Fruit fly (Drosophila melanogaster) whole organism, embryonic: ENCODE results near the gene CG33489.

Source experiments
- ATbp ChIP-seq: fragments of 200-800 bp; sonication (Bioruptor generic); optimal IDR thresholded peaks from 2 replicates; lab custom pipeline; 2017; ENCODE audit warnings: missing biosample characterization, mild to moderate bottlenecking, missing genetic modification characterization, missing genetic modification reagents
- B-H2 ChIP-seq: fragments of 200-800 bp; sonication (Bioruptor generic); optimal IDR thresholded peaks from 2 replicates; lab custom pipeline; 2018; ENCODE audit warnings: missing biosample characterization, mild to moderate bottlenecking, missing genetic modification characterization
- Blimp-1 ChIP-seq: fragments of 200-800 bp; sonication (Bioruptor generic); optimal IDR thresholded peaks from 3 replicates; lab custom pipeline; 2018; ENCODE audit warnings: missing biosample characterization, missing genetic modification characterization, mild to moderate bottlenecking, moderate library complexity, missing genetic modification reagents
- CG10274 ChIP-seq: fragments of 200-800 bp; sonication (Bioruptor generic); optimal IDR thresholded peaks from 3 replicates; lab custom pipeline; 2017; ENCODE audit warnings: missing biosample characterization, mild to moderate bottlenecking, missing genetic modification characterization
- CG10366 ChIP-seq: fragments of 200-800 bp; sonication (Bioruptor generic); IDR thresholded peaks from 2 replicates; pipeline ENCODE4 v1.3.6; 2022; ENCODE audit warnings: missing biosample characterization, missing genetic modification characterization
- CG10462 ChIP-seq: fragments of 200-800 bp; sonication (Bioruptor generic); optimal IDR thresholded peaks from 2 replicates; lab custom pipeline; 2016; ENCODE audit warnings: missing biosample characterization, missing genetic modification characterization
- CG12299 ChIP-seq: fragments of 200-800 bp; sonication (Bioruptor generic); optimal IDR thresholded peaks from 2 replicates; lab custom pipeline; 2018; ENCODE audit warnings: missing biosample characterization, mild to moderate bottlenecking, missing genetic modification characterization
- CG12942 ChIP-seq: fragments of 200-800 bp; sonication (Bioruptor generic); optimal IDR thresholded peaks from 3 replicates; lab custom pipeline; 2016; ENCODE audit warnings: missing biosample characterization, missing genetic modification characterization
- CG14667 ChIP-seq: fragments of 200-800 bp; sonication (Bioruptor generic); IDR thresholded peaks from 2 replicates; pipeline ENCODE4 v1.3.6; 2022; ENCODE audit warnings: missing biosample characterization, missing genetic modification characterization
- CG14710 ChIP-seq: fragments of 200-800 bp; sonication (Bioruptor generic); optimal IDR thresholded peaks from 3 replicates; lab custom pipeline; 2019; ENCODE audit warnings: missing biosample characterization, mild to moderate bottlenecking, missing genetic modification characterization, moderate library complexity
- CG14965 ChIP-seq: fragments of 200-800 bp; sonication (Bioruptor generic); optimal IDR thresholded peaks from 2 replicates; lab custom pipeline; 2016; ENCODE audit warnings: missing biosample characterization, missing genetic modification characterization, borderline replicate concordance
- CG1602 ChIP-seq: fragments of 200-800 bp; sonication (Bioruptor generic); optimal IDR thresholded peaks from 3 replicates; lab custom pipeline; 2016; ENCODE audit warnings: missing biosample characterization, missing genetic modification characterization
- CG16863 ChIP-seq: fragments of 200-800 bp; sonication (Bioruptor generic); optimal IDR thresholded peaks from 3 replicates; lab custom pipeline; 2016; ENCODE audit warnings: missing biosample characterization, missing genetic modification characterization
- CG17385 ChIP-seq: fragments of 200-800 bp; sonication (Bioruptor generic); optimal IDR thresholded peaks from 3 replicates; lab custom pipeline; 2018; ENCODE audit warnings: missing biosample characterization, mild to moderate bottlenecking, missing genetic modification characterization
- CG2712 ChIP-seq: fragments of 200-800 bp; optimal IDR thresholded peaks from 3 replicates; lab custom pipeline; 2019; ENCODE audit warnings: missing biosample characterization, mild to moderate bottlenecking, missing genetic modification characterization, moderate library complexity
- CG2875 ChIP-seq: fragments of 200-800 bp; sonication (Bioruptor generic); optimal IDR thresholded peaks from 2 replicates; lab custom pipeline; 2017; ENCODE audit warnings: missing biosample characterization, mild to moderate bottlenecking, missing genetic modification characterization, missing genetic modification reagents
- CG33213 ChIP-seq: fragments of 200-800 bp; sonication (Bioruptor generic); optimal IDR thresholded peaks from 3 replicates; lab custom pipeline; 2016; ENCODE audit warnings: missing biosample characterization, missing genetic modification characterization
- CG5245 ChIP-seq: fragments of 200-800 bp; sonication (Bioruptor generic); optimal IDR thresholded peaks from 3 replicates; lab custom pipeline; 2016; ENCODE audit warnings: missing biosample characterization, missing genetic modification characterization
- CG6765 ChIP-seq: fragments of 200-800 bp; sonication (Bioruptor generic); optimal IDR thresholded peaks from 3 replicates; lab custom pipeline; 2017; ENCODE audit warnings: missing biosample characterization, mild to moderate bottlenecking, missing genetic modification characterization
- CG7839 ChIP-seq: fragments of 200-800 bp; sonication (Bioruptor generic); optimal IDR thresholded peaks from 3 replicates; lab custom pipeline; 2018; ENCODE audit warnings: missing biosample characterization, mild to moderate bottlenecking, missing genetic modification characterization, moderate library complexity
- Dip3 ChIP-seq: fragments of 200-800 bp; sonication (Bioruptor generic); optimal IDR thresholded peaks from 3 replicates; lab custom pipeline; 2016; ENCODE audit warnings: missing biosample characterization, missing genetic modification characterization
- Dll ChIP-seq: fragments of 200-800 bp; sonication (Bioruptor generic); IDR thresholded peaks from 4 replicates; pipeline ENCODE4 v1.3.6; 2022; ENCODE audit warnings: missing biosample characterization, missing genetic modification characterization; ENCODE audit not compliant: partially characterized antibody
- Hr78 ChIP-seq, 2 experiments: fragments of 200-800 bp in 1 of 2; fragments of >200 bp in 1 of 2; sonication (Bioruptor generic) in 1 of 2; optimal IDR thresholded peaks; 2 replicates each; lab custom pipeline; 2017 to 2019; ENCODE audit warnings: missing biosample characterization in 2 of 2, missing genetic modification characterization in 2 of 2, mild to moderate bottlenecking in 1 of 2, moderate library complexity in 1 of 2
- Kr ChIP-seq: fragments of 200-800 bp; sonication (Bioruptor generic); optimal IDR thresholded peaks from 2 replicates; lab custom pipeline; 2017; ENCODE audit warnings: missing biosample characterization, mild to moderate bottlenecking, missing genetic modification characterization
- MESR4 ChIP-seq: fragments of 200-800 bp; sonication (Bioruptor generic); optimal IDR thresholded peaks from 2 replicates; lab custom pipeline; 2018; ENCODE audit warnings: missing biosample characterization, mild to moderate bottlenecking, missing genetic modification characterization, moderate library complexity
- Mes4 ChIP-seq: fragments of 200-800 bp; sonication (Bioruptor generic); optimal IDR thresholded peaks from 2 replicates; lab custom pipeline; 2016; ENCODE audit warnings: missing biosample characterization, missing genetic modification characterization
- Ravus ChIP-seq: fragments of 200-800 bp; sonication (Bioruptor generic); IDR thresholded peaks from 2 replicates; pipeline ENCODE4 v1.3.6; 2022; ENCODE audit warnings: missing biosample characterization, missing genetic modification characterization
- Vsx1 ChIP-seq: fragments of 200-800 bp; sonication (Bioruptor generic); optimal IDR thresholded peaks from 2 replicates; lab custom pipeline; 2017; ENCODE audit warnings: missing biosample characterization, mild to moderate bottlenecking, missing genetic modification characterization, missing genetic modification reagents
- amos ChIP-seq: fragments of 200-800 bp; sonication (Bioruptor generic); IDR thresholded peaks from 2 replicates; pipeline ENCODE4 v1.3.6; 2022; ENCODE audit warnings: missing biosample characterization, missing genetic modification characterization; ENCODE audit not compliant: partially characterized antibody
- aop ChIP-seq: fragments of 200-800 bp; sonication (Bioruptor generic); IDR thresholded peaks from 2 replicates; pipeline ENCODE4 v1.3.6; 2022; ENCODE audit warnings: missing biosample characterization, missing genetic modification characterization
- ap ChIP-seq: fragments of 200-800 bp; sonication (Bioruptor generic); IDR thresholded peaks from 2 replicates; pipeline ENCODE4 v1.3.6; 2022; ENCODE audit warnings: missing biosample characterization, missing genetic modification characterization
- bigmax ChIP-seq: fragments of 200-800 bp; sonication (Bioruptor generic); optimal IDR thresholded peaks from 2 replicates; lab custom pipeline; 2018; ENCODE audit warnings: missing biosample characterization, mild to moderate bottlenecking, missing genetic modification characterization
- chinmo ChIP-seq: fragments of 200-800 bp; sonication (Bioruptor generic); IDR thresholded peaks from 4 replicates; pipeline ENCODE4 v1.3.6; 2022; ENCODE audit warnings: missing biosample characterization, missing genetic modification characterization; ENCODE audit not compliant: partially characterized antibody
- gce ChIP-seq: fragments of 200-800 bp; sonication (Bioruptor generic); IDR thresholded peaks from 3 replicates; pipeline ENCODE4 v1.3.6; 2022; ENCODE audit warnings: missing biosample characterization, missing genetic modification characterization
- gsb-n ChIP-seq: fragments of 200-800 bp; sonication (Bioruptor generic); optimal IDR thresholded peaks from 3 replicates; lab custom pipeline; 2018; ENCODE audit warnings: missing biosample characterization, mild to moderate bottlenecking, missing genetic modification characterization
- hkb ChIP-seq, 2 experiments: fragments of 200-800 bp in 1 of 2; fragments of >200 bp in 1 of 2; sonication (Bioruptor generic) in 1 of 2; IDR thresholded peaks in 1 of 2; optimal IDR thresholded peaks in 1 of 2; 2 replicates each; pipeline versions ENCODE4 v1.3.6 to Lab custom; 2017 to 2022; ENCODE audit warnings: missing biosample characterization in 1 of 2, missing genetic modification characterization in 1 of 2
- lmd ChIP-seq: fragments of 200-800 bp; sonication (Bioruptor generic); IDR thresholded peaks from 2 replicates; pipeline ENCODE4 v1.3.6; 2022; ENCODE audit warnings: missing biosample characterization, missing genetic modification characterization
- lov ChIP-seq, 2 experiments: fragments of 200-800 bp in 1 of 2; fragments of >200 bp in 1 of 2; sonication (Bioruptor generic) in 1 of 2; IDR thresholded peaks in 1 of 2; optimal IDR thresholded peaks in 1 of 2; 2 replicates in 1 of 2; 3 replicates in 1 of 2; pipeline versions ENCODE4 v1.3.6 to Lab custom; 2017 to 2022; ENCODE audit warnings: missing biosample characterization in 1 of 2, missing genetic modification characterization in 1 of 2
- pho ChIP-seq: fragments of 200-800 bp; sonication (Bioruptor generic); optimal IDR thresholded peaks from 2 replicates; lab custom pipeline; 2016; ENCODE audit warnings: missing biosample characterization, missing genetic modification characterization
- pzg ChIP-seq: fragments of 200-800 bp; sonication (Bioruptor generic); optimal IDR thresholded peaks from 3 replicates; lab custom pipeline; 2018; ENCODE audit warnings: missing biosample characterization, mild to moderate bottlenecking, missing genetic modification characterization, moderate library complexity
- repo ChIP-seq: fragments of 200-800 bp; sonication (Bioruptor generic); optimal IDR thresholded peaks from 2 replicates; lab custom pipeline; 2016; ENCODE audit warnings: missing biosample characterization, missing genetic modification characterization
- ro ChIP-seq: fragments of 200-800 bp; sonication (Bioruptor generic); IDR thresholded peaks from 2 replicates; pipeline ENCODE4 v1.3.6; 2022; ENCODE audit warnings: missing biosample characterization, missing genetic modification characterization
- shn ChIP-seq: fragments of 200-800 bp; sonication (Bioruptor generic); optimal IDR thresholded peaks from 3 replicates; lab custom pipeline; 2016; ENCODE audit warnings: missing biosample characterization, missing genetic modification characterization
- sim ChIP-seq: fragments of 200-800 bp; sonication (Bioruptor generic); IDR thresholded peaks from 2 replicates; pipeline ENCODE4 v1.3.6; 2022; ENCODE audit warnings: missing biosample characterization, missing genetic modification characterization
- sna ChIP-seq: fragments of 200-800 bp; sonication (Bioruptor generic); IDR thresholded peaks from 2 replicates; pipeline ENCODE4 v1.3.6; 2022; ENCODE audit warnings: missing biosample characterization, missing genetic modification characterization; ENCODE audit not compliant: partially characterized antibody
- tup ChIP-seq: fragments of 200-800 bp; sonication (Bioruptor generic); optimal IDR thresholded peaks from 2 replicates; lab custom pipeline; 2016; ENCODE audit warnings: missing biosample characterization, mild to moderate bottlenecking, missing genetic modification characterization, moderate library complexity
- unc-4 ChIP-seq: fragments of 200-800 bp; sonication (Bioruptor generic); IDR thresholded peaks from 2 replicates; pipeline ENCODE4 v1.3.6; 2022; ENCODE audit warnings: missing biosample characterization, missing genetic modification characterization; ENCODE audit not compliant: partially characterized antibody
- zen ChIP-seq: fragments of 200-800 bp; sonication (Bioruptor generic); optimal IDR thresholded peaks from 3 replicates; lab custom pipeline; 2018; ENCODE audit warnings: missing biosample characterization, mild to moderate bottlenecking, missing genetic modification characterization, moderate library complexity
- zen2 ChIP-seq: fragments of 200-800 bp; sonication (Bioruptor generic); IDR thresholded peaks from 3 replicates; pipeline ENCODE4 v1.3.6; 2022; ENCODE audit warnings: missing biosample characterization, missing genetic modification characterization; ENCODE audit not compliant: partially characterized antibody

The CG33489 gene

DNA sequence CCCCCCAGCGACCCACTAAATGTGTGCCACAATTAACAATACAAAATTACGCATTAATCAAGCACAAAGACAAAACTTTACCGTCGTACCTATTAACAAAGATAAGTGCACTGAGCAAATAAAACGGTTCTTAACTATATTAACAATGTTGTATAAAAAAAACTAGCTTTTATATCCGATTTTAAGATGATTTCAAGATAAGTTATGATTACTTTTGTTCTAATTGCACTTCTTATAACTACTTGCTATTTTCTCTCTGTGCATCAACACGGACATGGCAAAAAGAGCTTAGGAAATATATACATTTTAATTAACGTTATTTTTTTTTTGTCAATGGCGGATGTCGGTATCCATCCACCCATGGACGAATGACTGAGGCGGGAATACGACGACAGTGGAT is 40.7 kb downstream of the CG33489 start (continued):
- TF ChIP-seq B-H2 (GFP tag; lab: Kevin White, UChicago) (no peak), CG2712 (tag; lab: Kevin White, UChicago) (no peak), bigmax (GFP tag; lab: Kevin White, UChicago) (no peak), CG33213 (GFP tag; lab: Kevin White, UChicago) (no peak), Hr78 (GFP tag; optimal IDR thresholded peaks at IDR 0.05; lab: Kevin White, UChicago) (no peak), ro (no peak), amos (GFP tag; lab: Robert Waterston, UW) (no peak), CG10462 (no peak), CG14965 (GFP tag; lab: Kevin White, UChicago) (no peak), pho (GFP tag; lab: Kevin White, UChicago) (no peak), shn (GFP tag; lab: Kevin White, UChicago) (no peak), sna (GFP tag; lab: Robert Waterston, UW) (no peak), CG10274 (no peak), Ravus (GFP tag; lab: Robert Waterston, UW) (no peak), sim (GFP tag; lab: Robert Waterston, UW) (no peak; the same call in 1 of the 2 replicates), CG10366 (no peak), CG17385 (no peak), CG16863 (GFP tag; lab: Kevin White, UChicago) (no peak), CG1602 (GFP tag; lab: Kevin White, UChicago) (no peak), CG6765 (GFP tag; lab: Kevin White, UChicago) (no peak), gsb-n (tag; lab: Kevin White, UChicago) (no peak), aop (GFP tag; lab: Robert Waterston, UW) (no peak), CG14667 (GFP tag; lab: Robert Waterston, UW) (no peak), zen (tag; lab: Kevin White, UChicago) (no peak), unc-4 (GFP tag; lab: Robert Waterston, UW) (no peak), lov (optimal IDR thresholded peaks at IDR 0.05; lab: Kevin White, UChicago) (no peak), lov (GFP tag; IDR thresholded peaks at IDR 0.05; lab: Robert Waterston, UW) (no peak), CG14710 (tag; lab: Kevin White, UChicago) (no peak), pzg (GFP tag; lab: Kevin White, UChicago) (no peak), zen2 (GFP tag; lab: Robert Waterston, UW) (no peak), CG7839 (tag; lab: Kevin White, UChicago) (peak; percentile 12), Vsx1 (peak; percentile 15), ap (GFP tag; lab: Robert Waterston, UW) (no peak), CG12942 (GFP tag; lab: Kevin White, UChicago) (no peak), CG5245 (no peak), CG2875 (GFP tag; lab: Kevin White, UChicago) (no peak), Dll (GFP tag; lab: Robert Waterston, UW) (no peak), CG12299 (tag; lab: Kevin White, UChicago) (no peak), repo (GFP tag; lab: Kevin White, UChicago) (no peak), chinmo (no peak), Blimp-1 (GFP tag; lab: Kevin White, UChicago) (peak; percentile 24), lmd (GFP tag; lab: Robert Waterston, UW) (peak; percentile 41; the same call in 1 of the 2 replicates), hkb (optimal IDR thresholded peaks at IDR 0.05; lab: Kevin White, UChicago) (no peak), hkb (GFP tag; IDR thresholded peaks at IDR 0.05; lab: Robert Waterston, UW) (peak; percentile 60; the same call in 1 of the 2 replicates), Mes4 (GFP tag; lab: Kevin White, UChicago) (no peak), MESR4 (GFP tag; lab: Kevin White, UChicago) (no peak), Kr (GFP tag; lab: Kevin White, UChicago) (no peak), ATbp (no peak), Dip3 (GFP tag; lab: Kevin White, UChicago) (no peak), gce (GFP tag; lab: Robert Waterston, UW) (no peak), tup (GFP tag; lab: Kevin White, UChicago) (no peak)
